Worm (Caenorhabditis elegans): Measurements from ENCODE around the gene mog-3.
A peak's percentile ranks its signal among the peaks of the same experiment; 100 is the strongest.

mog-3 gene

DNA sequence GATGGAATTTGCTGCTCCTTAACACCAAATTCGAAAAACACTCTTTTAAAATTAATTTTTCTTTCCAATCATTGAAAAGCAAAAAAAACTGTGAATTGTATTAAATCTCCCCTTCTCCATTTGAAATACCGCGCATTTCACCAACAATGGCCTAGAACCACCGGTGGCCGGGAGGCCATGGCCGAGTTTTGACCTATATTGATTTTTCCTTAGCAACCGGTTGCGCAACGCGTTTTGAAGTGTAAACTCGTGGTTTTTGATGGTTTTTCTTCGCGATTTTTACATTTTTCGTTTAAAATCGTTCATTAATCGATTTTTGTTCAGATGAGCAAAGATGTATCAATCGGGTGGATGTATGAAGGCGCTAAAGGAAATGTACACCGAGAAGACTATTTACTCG is at the start of gene mog-3:
TSS of gene mog-3 (plus strand) at position 319 of the 400 bp plus-strand sequence.
- TF ChIP-seq him-1 (tag; optimal IDR thresholded peaks at IDR 0.05), result no peak
- no peak for TF ChIP-seq dao-5 (tag; optimal IDR thresholded peaks at IDR 0.05)
- no peak for TF ChIP-seq W03F9.2 (tag; optimal IDR thresholded peaks at IDR 0.05)

- TF ChIP-seq him-1 (tag; optimal IDR thresholded peaks at IDR 0.05) (no peak), W03F9.2 (tag; optimal IDR thresholded peaks at IDR 0.05) (no peak), dao-5 (tag; optimal IDR thresholded peaks at IDR 0.05) (no peak)
Observed at ce11 chrIII:5258918-5259317, 49.5 kb upstream of the mog-3 start, which contains the start of gene gop-2. gop-2 (plus strand) TSS chrIII:5259023.

- TF ChIP-seq W03F9.2 (tag; optimal IDR thresholded peaks at IDR 0.05) (no peak), him-1 (tag; optimal IDR thresholded peaks at IDR 0.05) (no peak), dao-5 (tag; optimal IDR thresholded peaks at IDR 0.05) (no peak)
Observed at ce11 chrIII:5260394-5260793, 48.0 kb upstream of the mog-3 start, which contains the start of gene gop-3. gop-3 (plus strand) TSS chrIII:5260694.

- TF ChIP-seq him-1 (tag; optimal IDR thresholded peaks at IDR 0.05) (no peak), W03F9.2 (tag; optimal IDR thresholded peaks at IDR 0.05) (no peak), dao-5 (tag; optimal IDR thresholded peaks at IDR 0.05) (no peak)
Observed at ce11 chrIII:5263299-5263993, 45.0 kb upstream of the mog-3 start, which contains the start of the genes C34E10.9 and hap-1. C34E10.9 (minus strand) TSS chrIII:5263399. hap-1 (plus strand) TSS chrIII:5263943.

DNA sequence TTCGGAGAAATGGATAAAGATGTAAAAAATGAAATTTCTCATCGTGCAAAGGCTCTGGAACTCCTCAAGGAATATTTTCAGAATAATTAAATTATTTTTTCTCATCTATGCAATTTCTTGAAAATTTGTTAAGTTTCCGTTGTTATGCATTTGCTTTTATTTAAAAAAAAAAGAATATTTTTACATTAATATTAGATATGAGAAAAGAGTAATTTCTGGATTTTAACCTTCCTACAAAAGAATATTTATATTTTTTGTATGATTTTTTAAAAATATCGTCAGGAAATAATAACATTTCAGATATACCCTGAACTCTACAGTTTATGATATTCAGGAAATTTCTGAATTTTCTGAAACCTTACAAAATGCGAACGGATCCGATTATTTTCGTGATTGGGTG is 43.6 kb upstream of the mog-3 start, which contains the start of gene gro-1:
TSS of gene gro-1 (plus strand) at position 301 of the 400 bp plus-strand sequence.
- no peak for TF ChIP-seq W03F9.2 (tag; optimal IDR thresholded peaks at IDR 0.05)
- no peak for TF ChIP-seq dao-5 (tag; optimal IDR thresholded peaks at IDR 0.05)
- TF ChIP-seq him-1 (tag; optimal IDR thresholded peaks at IDR 0.05), result no peak

DNA sequence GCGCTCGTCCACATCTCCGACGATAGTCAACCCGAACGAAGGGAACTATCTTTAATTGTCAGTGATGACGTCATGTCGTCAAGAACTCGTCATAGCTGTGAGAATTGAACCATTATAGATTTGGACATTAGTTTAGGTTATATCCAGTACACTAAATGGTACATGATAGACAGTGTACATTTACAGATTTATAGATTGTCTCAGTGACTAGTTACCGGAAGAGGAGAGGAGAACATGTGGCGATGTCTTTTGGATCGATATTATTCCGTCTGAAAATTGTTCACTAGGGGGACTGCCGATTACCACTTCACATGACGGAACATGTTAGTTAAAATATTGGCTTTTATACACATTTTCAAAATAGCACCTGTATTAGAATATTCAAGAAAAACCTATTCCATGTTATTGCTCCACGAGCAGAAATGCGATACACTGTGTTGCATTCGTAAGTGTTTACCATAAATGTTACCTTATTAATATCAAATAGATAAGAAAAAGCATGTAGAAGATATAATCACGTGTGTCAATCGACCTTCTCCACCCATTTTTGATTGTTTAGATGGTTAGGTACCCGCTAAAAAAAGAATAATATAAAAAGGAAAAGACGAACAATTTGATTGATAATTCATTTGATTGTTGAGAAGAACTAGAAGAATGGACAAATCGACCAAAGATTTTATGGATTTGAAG is 41.0 kb upstream of the mog-3 start, which contains the start of gene ZC395.5:
TSS of gene ZC395.5 (plus strand) at position 632 of the 690 bp plus-strand sequence.
- no peak for TF ChIP-seq dao-5 (tag; optimal IDR thresholded peaks at IDR 0.05)
- no peak for TF ChIP-seq W03F9.2 (tag; optimal IDR thresholded peaks at IDR 0.05)
- TF ChIP-seq him-1 (tag; optimal IDR thresholded peaks at IDR 0.05), result no peak

DNA sequence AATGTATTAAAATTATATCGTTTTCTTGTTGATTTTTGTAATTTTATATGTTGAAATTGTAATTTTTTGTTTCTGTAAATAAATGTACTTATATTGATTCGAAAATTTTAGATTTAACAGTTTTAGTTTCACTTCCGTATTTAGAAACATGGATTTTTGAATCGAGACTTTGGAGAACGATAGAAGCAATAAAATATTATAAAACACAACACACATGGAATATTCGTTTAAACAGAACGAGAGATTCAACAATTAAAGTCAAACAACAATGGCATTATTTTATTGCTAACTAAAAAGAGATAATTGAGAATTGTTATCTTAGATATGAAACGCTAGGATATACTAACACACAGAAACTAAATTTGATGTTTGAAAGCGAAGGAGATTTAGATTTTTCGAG is 39.9 kb upstream of the mog-3 start:
- TF ChIP-seq dao-5 (tag; optimal IDR thresholded peaks at IDR 0.05) (no peak), W03F9.2 (tag; optimal IDR thresholded peaks at IDR 0.05) (no peak), him-1 (tag; optimal IDR thresholded peaks at IDR 0.05) (no peak)

DNA sequence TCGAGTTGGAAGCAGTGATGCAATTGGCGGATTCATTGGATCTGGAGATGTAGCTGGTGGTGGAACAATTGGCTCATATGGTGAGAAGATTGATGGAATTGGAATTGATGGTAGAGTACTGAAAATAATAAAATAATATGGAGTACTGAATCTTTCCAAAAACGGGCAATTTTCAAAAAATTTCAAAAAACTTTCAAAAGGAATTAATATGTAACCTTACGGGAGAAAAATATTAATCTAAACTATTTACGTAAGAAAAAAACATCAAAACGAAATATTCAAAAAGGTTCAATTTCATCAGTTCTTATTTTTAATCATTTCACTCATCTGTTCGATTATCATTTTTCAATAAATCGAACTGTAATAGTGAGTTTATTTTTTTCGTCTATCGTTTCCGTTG is 38.6 kb upstream of the mog-3 start, which contains the start of gene ZC395.4:
TSS of gene ZC395.4 (plus strand) at position 301 of the 400 bp plus-strand sequence.
- TF ChIP-seq W03F9.2 (tag; optimal IDR thresholded peaks at IDR 0.05), result no peak
- TF ChIP-seq him-1 (tag; optimal IDR thresholded peaks at IDR 0.05), result no peak
- TF ChIP-seq dao-5 (tag; optimal IDR thresholded peaks at IDR 0.05), result no peak

- TF ChIP-seq him-1 (tag; optimal IDR thresholded peaks at IDR 0.05), result no peak
- no peak for TF ChIP-seq dao-5 (tag; optimal IDR thresholded peaks at IDR 0.05)
- no peak for TF ChIP-seq W03F9.2 (tag; optimal IDR thresholded peaks at IDR 0.05)
Observed at ce11 chrIII:5273396-5273857, 35.0 kb upstream of the mog-3 start, which contains the start of gene ztf-8. ztf-8 (minus strand) TSS chrIII:5273471.

ce11 chrIII:5274250-5274649 is 34.1 kb upstream of the mog-3 start:
- TF ChIP-seq W03F9.2 (tag; optimal IDR thresholded peaks at IDR 0.05), result no peak
- no peak for TF ChIP-seq dao-5 (tag; optimal IDR thresholded peaks at IDR 0.05)
- no peak for TF ChIP-seq him-1 (tag; optimal IDR thresholded peaks at IDR 0.05)

- TF ChIP-seq dao-5 (tag; optimal IDR thresholded peaks at IDR 0.05) (no peak), him-1 (tag; optimal IDR thresholded peaks at IDR 0.05) (no peak), W03F9.2 (tag; optimal IDR thresholded peaks at IDR 0.05) (peak; percentile 75)
Observed at ce11 chrIII:5274715-5275355, 33.6 kb upstream of the mog-3 start, which contains the start of the genes daf-41 and toc-1. daf-41 (minus strand) TSS chrIII:5274765. toc-1 (plus strand) TSS chrIII:5275251.

ce11 chrIII:5277740-5278139 is 30.7 kb upstream of the mog-3 start, which contains the start of gene clk-1:
clk-1 (plus strand) TSS chrIII:5277894.
- TF ChIP-seq W03F9.2 (tag; optimal IDR thresholded peaks at IDR 0.05), result no peak
- TF ChIP-seq dao-5 (tag; optimal IDR thresholded peaks at IDR 0.05), result no peak
- no peak for TF ChIP-seq him-1 (tag; optimal IDR thresholded peaks at IDR 0.05)

ce11 chrIII:5280228-5280627 is 28.2 kb upstream of the mog-3 start:
- no peak for TF ChIP-seq him-1 (tag; optimal IDR thresholded peaks at IDR 0.05)
- TF ChIP-seq W03F9.2 (tag; optimal IDR thresholded peaks at IDR 0.05), result no peak
- TF ChIP-seq dao-5 (tag; optimal IDR thresholded peaks at IDR 0.05), result no peak

All from whole organism, L4/young adult.